Fruit fly (Drosophila melanogaster) Kc167 (cell line): ENCODE measurements around the gene CG4594.

Experiments used
- h ChIP-seq: fragments of >200 bp; optimal IDR thresholded peaks from 3 replicates; lab custom pipeline; 2018; ENCODE audit warnings: missing external identifiers
- psq ChIP-seq: fragments of >200 bp; optimal IDR thresholded peaks from 2 replicates; lab custom pipeline; 2017; ENCODE audit warnings: missing external identifiers
- ttk ChIP-seq: sonication (Bioruptor generic); optimal IDR thresholded peaks from 2 replicates; lab custom pipeline; 2017; ENCODE audit warnings: missing external identifiers

dm6 chr2L:9933063-9933462 lies 13.1 kb downstream of the CG4594 start, which contains the start of gene Cpr30F:
- TF ChIP-seq ttk (lab: Kevin White, UChicago) (no peak), psq (no peak), h (lab: Kevin White, UChicago) (no peak)
